Worm (Caenorhabditis elegans) whole organism, early embryonic: Measurements from ENCODE around the gene K09F6.7.

ENCODE experiments used
- B0310.2 ChIP-seq: sonication (generic microtip); optimal IDR thresholded peaks from 2 replicates; lab custom pipeline; 2016; ENCODE audit warnings: mild to moderate bottlenecking, missing genetic modification characterization, missing compliant biosample characterization
- F13C5.2 ChIP-seq: sonication (generic microtip); optimal IDR thresholded peaks from 2 replicates; lab custom pipeline; 2017; ENCODE audit warnings: mild to moderate bottlenecking, missing genetic modification characterization, inconsistent platforms, missing compliant biosample characterization
- aly-1 ChIP-seq: sonication (generic microtip); optimal IDR thresholded peaks from 2 replicates; lab custom pipeline; 2016; ENCODE audit warnings: missing genetic modification characterization, missing compliant biosample characterization
- ama-1 ChIP-seq: fragments of 150-350 bp; optimal IDR thresholded peaks from 2 replicates; lab custom pipeline; 2014
- ceh-13 ChIP-seq: fragments of 200-800 bp; sonication (Bioruptor generic); optimal IDR thresholded peaks from 2 replicates; lab custom pipeline; 2018; ENCODE audit warnings: mild to moderate bottlenecking, missing genetic modification characterization, missing compliant biosample characterization
- ceh-36 ChIP-seq: sonication (generic microtip); optimal IDR thresholded peaks from 2 replicates; lab custom pipeline; 2016; ENCODE audit warnings: missing genetic modification characterization, inconsistent platforms, missing compliant biosample characterization
- ets-7 ChIP-seq: sonication (generic microtip); optimal IDR thresholded peaks from 2 replicates; lab custom pipeline; 2016; ENCODE audit warnings: missing genotype, missing genetic modification characterization, missing compliant biosample characterization
- flt-1 ChIP-seq: fragments of 200-800 bp; sonication (Bioruptor generic); IDR thresholded peaks from 2 replicates; pipeline ENCODE4 v1.3.6; 2022; ENCODE audit warnings: missing genetic modification characterization, missing compliant biosample characterization
- hmbx-1 ChIP-seq: sonication (generic microtip); optimal IDR thresholded peaks from 2 replicates; lab custom pipeline; 2016; ENCODE audit warnings: mild to moderate bottlenecking, missing genetic modification characterization, missing compliant biosample characterization
- hmg-4 ChIP-seq: fragments of 200-800 bp; sonication (Bioruptor generic); optimal IDR thresholded peaks from 2 replicates; lab custom pipeline; 2018; ENCODE audit warnings: mild to moderate bottlenecking, missing genetic modification characterization, missing compliant biosample characterization
- hnd-1 ChIP-seq: sonication (generic microtip); optimal IDR thresholded peaks from 2 replicates; lab custom pipeline; 2016; ENCODE audit warnings: missing genetic modification characterization, missing compliant biosample characterization
- pes-1 ChIP-seq: fragments of 200-800 bp; sonication (Bioruptor generic); IDR thresholded peaks from 2 replicates; pipeline ENCODE4 v1.3.6; 2022; ENCODE audit warnings: missing genetic modification reagents, missing genetic modification characterization, missing compliant biosample characterization
- scrt-1 ChIP-seq: fragments of 200-800 bp; sonication (Bioruptor generic); IDR thresholded peaks from 2 replicates; pipeline ENCODE4 v1.3.6; 2022; ENCODE audit warnings: missing genetic modification characterization, missing compliant biosample characterization
- sea-1 ChIP-seq: fragments of 200-800 bp; sonication (Bioruptor generic); conservative IDR thresholded peaks from 2 replicates; pipeline ENCODE4 v1.3.6; 2022; ENCODE audit warnings: missing genetic modification characterization, missing compliant biosample characterization
- tbx-11 ChIP-seq: fragments of 200-800 bp; sonication (Bioruptor generic); IDR thresholded peaks from 2 replicates; pipeline ENCODE4 v1.3.6; 2022; ENCODE audit warnings: missing genetic modification characterization, missing compliant biosample characterization
- tbx-37 ChIP-seq: fragments of 200-800 bp; sonication (Bioruptor generic); conservative IDR thresholded peaks from 2 replicates; pipeline ENCODE4 v1.3.6; 2022; ENCODE audit warnings: missing genetic modification reagents, missing genetic modification characterization, missing compliant biosample characterization
- tra-4 ChIP-seq: sonication (generic microtip); optimal IDR thresholded peaks from 2 replicates; lab custom pipeline; 2017; ENCODE audit warnings: missing genetic modification characterization, missing compliant biosample characterization

K09F6.7 gene

DNA sequence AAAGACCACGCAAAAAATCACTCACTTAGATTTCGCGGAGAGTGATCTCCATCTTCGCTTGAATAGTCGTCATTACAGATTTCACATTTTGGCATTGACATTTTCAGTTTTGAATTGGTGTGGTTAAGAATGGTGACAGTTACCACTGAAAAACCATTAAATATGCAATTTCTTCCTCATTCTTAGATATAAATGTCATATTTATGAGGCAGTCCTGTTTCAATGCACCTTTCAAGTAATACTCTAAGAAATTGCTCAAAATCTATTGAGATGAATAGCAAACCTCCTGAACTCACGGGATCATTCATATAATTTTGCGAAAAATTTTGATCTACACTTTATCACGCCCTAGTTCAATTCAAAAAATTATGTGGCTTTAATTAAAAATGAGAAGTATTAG, at the start of gene K09F6.7:
TSS of gene K09F6.7 (minus strand) at position 101 of the 400 bp plus-strand sequence.
- TF ChIP-seq B0310.2 (tag; lab: Kevin White, UChicago) (no peak), F13C5.2 (tag; lab: Kevin White, UChicago) (no peak), ceh-13 (no peak)

- TF ChIP-seq pes-1 (GFP tag; lab: Robert Waterston, UW) (no peak), aly-1 (tag; lab: Kevin White, UChicago) (no peak), tbx-11 (GFP tag; lab: Robert Waterston, UW) (no peak), ama-1 (no peak), sea-1 (GFP tag; lab: Robert Waterston, UW) (no peak), hmbx-1 (tag; lab: Kevin White, UChicago) (no peak), F13C5.2 (tag; lab: Kevin White, UChicago) (no peak), ceh-13 (no peak), B0310.2 (tag; lab: Kevin White, UChicago) (no peak), flt-1 (GFP tag; lab: Robert Waterston, UW) (no peak)
Measured at ce11 chrII:2341515-2341914, 49.6 kb upstream of the K09F6.7 start, which contains the start of gene enri-1. enri-1 (minus strand) TSS chrII:2341615.

DNA sequence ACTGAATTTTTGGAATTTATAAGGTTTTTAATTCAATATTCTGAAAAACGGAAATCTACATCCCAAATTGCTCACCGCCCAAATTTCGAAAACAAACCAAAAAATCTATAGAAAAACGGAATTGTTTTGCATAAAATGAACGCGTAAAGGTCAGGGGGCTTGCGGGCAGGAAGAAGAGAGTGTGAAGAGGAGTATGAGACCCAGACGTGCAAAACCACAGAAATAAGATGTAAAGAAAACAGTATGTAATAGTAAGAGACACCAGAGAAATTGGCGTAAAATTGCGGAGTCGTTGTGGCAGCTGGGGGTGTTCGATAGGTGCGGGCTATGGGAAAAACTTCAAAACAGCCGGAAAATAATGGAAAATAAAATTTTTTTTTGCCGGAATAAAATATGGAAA, 49.0 kb upstream of the K09F6.7 start:
- TF ChIP-seq ets-7 (no peak), F13C5.2 (tag; lab: Kevin White, UChicago) (peak; percentile 15)

ce11 chrII:2336177-2336576, 44.2 kb upstream of the K09F6.7 start:
- peak; percentile 71 for TF ChIP-seq ceh-36 (tag; lab: Kevin White, UChicago)
- no peak for TF ChIP-seq ceh-13
- TF ChIP-seq hmg-4 (GFP tag; lab: Kevin White, UChicago), result no peak
- TF ChIP-seq tbx-37 (GFP tag; lab: Robert Waterston, UW), result no peak
- TF ChIP-seq scrt-1 (GFP tag; lab: Robert Waterston, UW), result no peak

ce11 chrII:2335572-2335971, 43.6 kb upstream of the K09F6.7 start, which contains the start of gene F43C11.7:
F43C11.7 (plus strand) TSS chrII:2335897.
- no peak for TF ChIP-seq F13C5.2 (tag; lab: Kevin White, UChicago)
- TF ChIP-seq sea-1 (GFP tag; lab: Robert Waterston, UW), result no peak
- TF ChIP-seq ceh-36 (tag; lab: Kevin White, UChicago), result no peak
- no peak for TF ChIP-seq tra-4 (tag; lab: Kevin White, UChicago)
- no peak for TF ChIP-seq pes-1 (GFP tag; lab: Robert Waterston, UW)
- no peak for TF ChIP-seq tbx-11 (GFP tag; lab: Robert Waterston, UW)
- TF ChIP-seq aly-1 (tag; lab: Kevin White, UChicago), result no peak
- no peak for TF ChIP-seq tbx-37 (GFP tag; lab: Robert Waterston, UW)
- TF ChIP-seq scrt-1 (GFP tag; lab: Robert Waterston, UW), result no peak
- no peak for TF ChIP-seq hmbx-1 (tag; lab: Kevin White, UChicago)
- no peak for TF ChIP-seq ets-7
- no peak for TF ChIP-seq ama-1

- no peak for TF ChIP-seq flt-1 (GFP tag; lab: Robert Waterston, UW)
- no peak for TF ChIP-seq tbx-11 (GFP tag; lab: Robert Waterston, UW)
- no peak for TF ChIP-seq hmg-4 (GFP tag; lab: Kevin White, UChicago)
- TF ChIP-seq B0310.2 (tag; lab: Kevin White, UChicago), result no peak
- TF ChIP-seq scrt-1 (GFP tag; lab: Robert Waterston, UW), result no peak
- TF ChIP-seq ets-7, result no peak
- no peak for TF ChIP-seq hmbx-1 (tag; lab: Kevin White, UChicago)
- TF ChIP-seq tra-4 (tag; lab: Kevin White, UChicago), result no peak
- no peak for TF ChIP-seq aly-1 (tag; lab: Kevin White, UChicago)
- TF ChIP-seq hnd-1, result no peak
- TF ChIP-seq ceh-36 (tag; lab: Kevin White, UChicago), result no peak
- no peak for TF ChIP-seq F13C5.2 (tag; lab: Kevin White, UChicago)
- no peak for TF ChIP-seq ama-1
Measured at ce11 chrII:2332220-2332619, 40.3 kb upstream of the K09F6.7 start, which contains the start of gene F43C11.8. F43C11.8 (plus strand) TSS chrII:2332520.

DNA sequence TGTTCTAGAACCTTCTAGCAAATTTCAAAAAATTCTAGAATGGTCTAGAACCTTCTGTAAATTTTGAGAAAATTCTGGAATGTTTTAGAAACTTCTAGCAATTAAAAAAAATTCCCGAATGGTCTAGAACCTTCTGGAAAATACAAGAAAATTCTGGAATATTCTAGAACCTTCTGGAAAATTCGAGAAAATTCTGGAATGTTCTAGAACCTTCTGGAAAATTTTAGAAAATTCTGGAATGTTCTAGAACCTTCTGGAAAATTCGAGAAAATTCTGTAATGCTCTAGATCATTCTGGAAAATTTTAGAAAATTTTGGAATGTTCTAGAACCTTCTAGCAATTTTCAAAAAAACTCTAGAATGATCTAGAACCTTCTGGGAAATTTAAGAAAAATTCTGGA, 38.5 kb upstream of the K09F6.7 start:
- TF ChIP-seq sea-1 (GFP tag; lab: Robert Waterston, UW) (no peak), ceh-36 (tag; lab: Kevin White, UChicago) (no peak), hmbx-1 (tag; lab: Kevin White, UChicago) (no peak), hnd-1 (no peak), tbx-11 (GFP tag; lab: Robert Waterston, UW) (no peak), tbx-37 (GFP tag; lab: Robert Waterston, UW) (no peak), aly-1 (tag; lab: Kevin White, UChicago) (no peak)

DNA sequence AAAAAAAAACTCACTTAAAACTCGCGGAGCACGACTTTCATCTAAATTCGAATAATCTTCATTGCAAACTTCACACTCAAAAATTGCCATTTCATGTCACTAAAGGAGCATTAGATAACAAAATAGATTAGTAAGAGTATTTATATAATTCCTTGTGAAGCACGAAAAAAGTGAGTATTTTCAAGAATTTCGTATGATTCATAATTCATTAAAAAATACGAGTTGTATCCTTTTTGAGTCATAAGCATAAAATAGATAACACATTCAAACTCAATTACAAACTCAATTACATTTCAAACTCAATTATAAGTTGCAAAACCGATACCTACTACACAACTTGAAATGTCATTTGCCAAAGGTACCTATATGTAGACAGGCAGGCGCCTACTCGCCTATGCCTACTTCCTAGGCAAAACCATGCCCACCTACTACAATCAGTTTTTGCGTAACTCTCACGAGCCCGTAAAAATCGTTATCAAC, 37.1 kb upstream of the K09F6.7 start, which contains the start of the genes ZK1240.8 and ZK1240.1:
TSS of gene ZK1240.8 (minus strand) at position 101 of the 480 bp plus-strand sequence.
TSS of gene ZK1240.1 (plus strand) at position 430 of the 480 bp plus-strand sequence.
- TF ChIP-seq hnd-1 (no peak), hmbx-1 (tag; lab: Kevin White, UChicago) (no peak), tbx-37 (GFP tag; lab: Robert Waterston, UW) (no peak), ceh-36 (tag; lab: Kevin White, UChicago) (no peak)

DNA sequence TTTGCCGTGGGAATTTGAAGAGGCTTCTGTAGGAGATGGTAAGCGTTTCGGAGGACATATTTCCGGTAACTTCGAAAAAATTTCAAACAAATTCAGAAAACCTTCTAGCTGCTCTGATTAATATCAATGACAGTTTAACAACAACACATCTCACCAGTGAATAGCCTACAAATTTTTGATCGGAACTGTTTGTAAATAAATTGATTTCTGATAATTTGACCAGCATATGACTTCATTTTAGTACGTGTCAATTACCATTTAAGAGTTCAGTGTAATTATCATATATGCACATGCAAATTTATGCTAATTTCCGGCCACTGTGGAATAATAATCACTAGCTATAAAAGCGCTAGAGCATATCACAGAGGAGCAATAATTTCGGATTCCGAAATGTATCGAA, 33.0 kb upstream of the K09F6.7 start, which contains the start of gene ZK1240.11:
TSS of gene ZK1240.11 (plus strand) at position 301 of the 400 bp plus-strand sequence.
- TF ChIP-seq sea-1 (GFP tag; lab: Robert Waterston, UW) (no peak), tbx-11 (GFP tag; lab: Robert Waterston, UW) (no peak), tbx-37 (GFP tag; lab: Robert Waterston, UW) (no peak), ets-7 (no peak), pes-1 (GFP tag; lab: Robert Waterston, UW) (no peak), ceh-13 (no peak), ama-1 (no peak), tra-4 (tag; lab: Kevin White, UChicago) (no peak), ceh-36 (tag; lab: Kevin White, UChicago) (no peak), hmbx-1 (tag; lab: Kevin White, UChicago) (no peak), hnd-1 (no peak), flt-1 (GFP tag; lab: Robert Waterston, UW) (no peak), aly-1 (tag; lab: Kevin White, UChicago) (no peak), F13C5.2 (tag; lab: Kevin White, UChicago) (no peak), scrt-1 (GFP tag; lab: Robert Waterston, UW) (no peak), hmg-4 (GFP tag; lab: Kevin White, UChicago) (no peak), B0310.2 (tag; lab: Kevin White, UChicago) (no peak)
